Fruit fly (Drosophila melanogaster): ENCODE measurements around the gene CG43389.

- TF ChIP-seq CrebA (GFP tag; optimal IDR thresholded peaks at IDR 0.05; ENCODE audit: borderline replicate concordance) (no peak), Mio (GFP tag; optimal IDR thresholded peaks at IDR 0.05) (no peak), foxo (GFP tag; optimal IDR thresholded peaks at IDR 0.05) (no peak)
Measured at dm6 chr3L:3261642-3262041, 13.8 kb downstream of the CG43389 start.
